Worm (Caenorhabditis elegans): ENCODE measurements around the gene cnp-3.

DNA sequence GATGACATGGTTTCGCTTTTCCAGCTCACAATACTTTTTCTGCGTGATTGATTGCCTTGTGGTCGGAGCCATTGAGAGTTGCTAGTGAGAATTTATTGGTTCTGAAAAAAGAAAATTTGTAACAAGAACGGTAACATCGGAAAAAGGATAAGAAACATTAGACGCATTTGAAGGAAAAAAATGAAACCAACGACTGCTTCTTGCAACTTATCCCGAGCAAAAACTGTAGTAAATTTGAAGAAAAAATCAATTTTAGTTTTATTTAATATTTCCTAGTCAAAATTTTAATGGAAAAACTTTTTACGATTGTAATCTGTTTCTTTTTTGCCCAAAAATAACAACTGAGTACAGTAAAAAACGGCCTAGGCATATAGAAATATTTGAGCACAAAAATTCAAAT is 30.2 kb downstream of the cnp-3 start, which contains the start of gene lido-4:
- TF ChIP-seq cog-1 (tag; optimal IDR thresholded peaks at IDR 0.05) (no peak), T22C8.4 (GFP tag; IDR thresholded peaks at IDR 0.05) (no peak), flt-1 (GFP tag; IDR thresholded peaks at IDR 0.05) (no peak), ztf-23 (GFP tag; IDR thresholded peaks at IDR 0.05) (no peak)

Data from whole organism, midembryonic.